Fruit fly (Drosophila melanogaster) whole organism, embryonic: ENCODE data around the gene Sptz.

ENCODE experiments used
- CG10267 ChIP-seq: fragments of 200-800 bp; sonication (Bioruptor generic); optimal IDR thresholded peaks from 2 replicates; lab custom pipeline; 2018; ENCODE audit warnings: missing biosample characterization, mild to moderate bottlenecking, missing genetic modification characterization, moderate library complexity
- CG10431 ChIP-seq: fragments of 200-800 bp; sonication (Bioruptor generic); optimal IDR thresholded peaks from 3 replicates; lab custom pipeline; 2018; ENCODE audit warnings: missing biosample characterization, mild to moderate bottlenecking, missing genetic modification characterization
- CG10654 ChIP-seq: fragments of 200-800 bp; sonication (Bioruptor generic); optimal IDR thresholded peaks from 2 replicates; lab custom pipeline; 2016; ENCODE audit warnings: missing biosample characterization, missing genetic modification characterization
- CG11560 ChIP-seq: fragments of 200-800 bp; sonication (Bioruptor generic); IDR thresholded peaks from 3 replicates; pipeline ENCODE4 v1.3.6; 2022; ENCODE audit warnings: missing biosample characterization, missing genetic modification characterization
- CG12659 ChIP-seq: fragments of 200-800 bp; sonication (Bioruptor generic); optimal IDR thresholded peaks from 3 replicates; lab custom pipeline; 2017; ENCODE audit warnings: mild to moderate bottlenecking, missing biosample characterization, missing genetic modification reagents, missing genetic modification characterization
- CG13624 ChIP-seq: fragments of 200-800 bp; sonication (Bioruptor generic); optimal IDR thresholded peaks from 2 replicates; lab custom pipeline; 2016; ENCODE audit warnings: missing biosample characterization, missing genetic modification characterization
- CG14014 ChIP-seq: fragments of 200-800 bp; sonication (Bioruptor generic); IDR thresholded peaks from 2 replicates; pipeline ENCODE4 v1.3.6; 2022; ENCODE audit warnings: missing biosample characterization, missing genetic modification characterization
- CG14860 ChIP-seq: fragments of 200-800 bp; sonication (Bioruptor generic); IDR thresholded peaks from 3 replicates; pipeline ENCODE4 v1.3.6; 2022; ENCODE audit warnings: missing biosample characterization, missing genetic modification characterization; ENCODE audit not compliant: partially characterized antibody
- CG15479 ChIP-seq: fragments of 200-800 bp; sonication (Bioruptor generic); optimal IDR thresholded peaks from 3 replicates; lab custom pipeline; 2019; ENCODE audit warnings: missing biosample characterization, mild to moderate bottlenecking, missing genetic modification characterization, moderate library complexity
- CG15601 ChIP-seq: fragments of 200-800 bp; sonication (Bioruptor generic); optimal IDR thresholded peaks from 3 replicates; lab custom pipeline; 2019; ENCODE audit warnings: missing biosample characterization, mild to moderate bottlenecking, missing genetic modification characterization, moderate library complexity
- CG1603 ChIP-seq: fragments of 200-800 bp; sonication (Bioruptor generic); optimal IDR thresholded peaks from 2 replicates; lab custom pipeline; 2019; ENCODE audit warnings: missing biosample characterization, mild to moderate bottlenecking, missing genetic modification characterization, moderate library complexity
- CG17361 ChIP-seq: fragments of 200-800 bp; sonication (Bioruptor generic); IDR thresholded peaks from 3 replicates; pipeline ENCODE4 v1.3.6; 2022; ENCODE audit warnings: missing biosample characterization, missing genetic modification characterization
- CG17385 ChIP-seq: fragments of 200-800 bp; sonication (Bioruptor generic); optimal IDR thresholded peaks from 3 replicates; lab custom pipeline; 2018; ENCODE audit warnings: missing biosample characterization, mild to moderate bottlenecking, missing genetic modification characterization
- CG2712 ChIP-seq: fragments of 200-800 bp; optimal IDR thresholded peaks from 3 replicates; lab custom pipeline; 2019; ENCODE audit warnings: missing biosample characterization, mild to moderate bottlenecking, missing genetic modification characterization, moderate library complexity
- CG3407 ChIP-seq: fragments of 200-800 bp; sonication (Bioruptor generic); optimal IDR thresholded peaks from 2 replicates; lab custom pipeline; 2018; ENCODE audit warnings: missing biosample characterization, mild to moderate bottlenecking, missing genetic modification characterization
- CG3995 ChIP-seq: fragments of 200-800 bp; sonication (Bioruptor generic); optimal IDR thresholded peaks from 3 replicates; lab custom pipeline; 2016; ENCODE audit warnings: missing biosample characterization, missing genetic modification characterization
- CG7556 ChIP-seq: fragments of 200-800 bp; sonication (Bioruptor generic); optimal IDR thresholded peaks from 2 replicates; lab custom pipeline; 2017; ENCODE audit warnings: missing biosample characterization, mild to moderate bottlenecking, missing genetic modification characterization
- CG8290 ChIP-seq, 3 experiments: fragments of 200-800 bp; sonication (Bioruptor generic); optimal IDR thresholded peaks; 2 replicates each; lab custom pipeline; 2016 to 2019; ENCODE audit warnings: missing biosample characterization in 3 of 3, missing genetic modification characterization in 3 of 3, mild to moderate bottlenecking in 2 of 3, moderate library complexity in 1 of 3
- CG8388 ChIP-seq: fragments of 200-800 bp; sonication (Bioruptor generic); optimal IDR thresholded peaks from 2 replicates; lab custom pipeline; 2019; ENCODE audit warnings: missing biosample characterization, mild to moderate bottlenecking, missing genetic modification characterization, moderate library complexity
- CG9876 ChIP-seq: fragments of 200-800 bp; sonication (Bioruptor generic); optimal IDR thresholded peaks from 2 replicates; lab custom pipeline; 2016; ENCODE audit warnings: missing biosample characterization, missing genetic modification characterization
- D ChIP-seq, 2 experiments: fragments of 200-800 bp in 1 of 2; fragments of >200 bp in 1 of 2; sonication (Bioruptor generic) in 1 of 2; optimal IDR thresholded peaks; 2 replicates in 1 of 2; 3 replicates in 1 of 2; lab custom pipeline; 2017; ENCODE audit warnings: mild to moderate bottlenecking in 1 of 2, missing biosample characterization in 1 of 2, missing genetic modification characterization in 1 of 2, missing genetic modification reagents in 1 of 2
- E2f1 ChIP-seq: fragments of 200-800 bp; sonication (Bioruptor generic); IDR thresholded peaks from 2 replicates; pipeline ENCODE4 v1.3.6; 2022; ENCODE audit warnings: missing biosample characterization, missing genetic modification characterization
- Elba2 ChIP-seq: fragments of 200-800 bp; sonication (Bioruptor generic); optimal IDR thresholded peaks from 3 replicates; lab custom pipeline; 2016; ENCODE audit warnings: missing biosample characterization, missing genetic modification characterization
- Gug ChIP-seq: fragments of 200-800 bp; sonication (Bioruptor generic); IDR thresholded peaks from 4 replicates; pipeline ENCODE4 v1.3.6; 2022; ENCODE audit warnings: missing biosample characterization, missing genetic modification characterization
- H15 ChIP-seq: fragments of 200-800 bp; sonication (Bioruptor generic); IDR thresholded peaks from 3 replicates; pipeline ENCODE4 v1.3.6; 2022; ENCODE audit warnings: missing biosample characterization, missing genetic modification characterization
- HmgZ ChIP-seq: fragments of 200-800 bp; sonication (Bioruptor generic); optimal IDR thresholded peaks from 2 replicates; lab custom pipeline; 2018; ENCODE audit warnings: missing biosample characterization, mild to moderate bottlenecking, missing genetic modification characterization
- Hr3 ChIP-seq: fragments of 200-800 bp; sonication (Bioruptor generic); optimal IDR thresholded peaks from 3 replicates; lab custom pipeline; 2016; ENCODE audit warnings: missing biosample characterization, missing genetic modification characterization
- NFAT ChIP-seq: fragments of 200-800 bp; sonication (Bioruptor generic); IDR thresholded peaks from 2 replicates; pipeline ENCODE4 v1.3.6; 2022; ENCODE audit warnings: missing biosample characterization, missing genetic modification characterization
- Ptx1 ChIP-seq: fragments of 200-800 bp; sonication (Bioruptor generic); IDR thresholded peaks from 2 replicates; pipeline ENCODE4 v1.3.6; 2022; ENCODE audit warnings: missing biosample characterization, missing genetic modification characterization
- Tbp ChIP-seq: fragments of >200 bp; optimal IDR thresholded peaks from 2 replicates; lab custom pipeline; 2018; ENCODE audit warnings: missing biosample characterization, missing genetic modification characterization
- bowl ChIP-seq: fragments of 200-800 bp; sonication (Bioruptor generic); IDR thresholded peaks from 2 replicates; pipeline ENCODE4 v1.3.6; 2022; ENCODE audit warnings: missing biosample characterization, missing genetic modification characterization
- cato ChIP-seq: fragments of 200-800 bp; sonication (Bioruptor generic); optimal IDR thresholded peaks from 2 replicates; lab custom pipeline; 2016; ENCODE audit warnings: missing biosample characterization, missing genetic modification characterization, borderline replicate concordance
- corto ChIP-seq: fragments of 200-800 bp; sonication (Bioruptor generic); optimal IDR thresholded peaks from 2 replicates; lab custom pipeline; 2016; ENCODE audit warnings: missing biosample characterization, mild to moderate bottlenecking, missing genetic modification characterization, moderate library complexity
- cwo ChIP-seq: fragments of 200-800 bp; sonication (Bioruptor generic); optimal IDR thresholded peaks from 3 replicates; lab custom pipeline; 2017; ENCODE audit warnings: missing biosample characterization, missing genetic modification characterization, mild to moderate bottlenecking, moderate library complexity, missing genetic modification reagents
- ftz-f1 ChIP-seq: fragments of 200-800 bp; sonication (Bioruptor generic); optimal IDR thresholded peaks from 2 replicates; lab custom pipeline; 2016; ENCODE audit warnings: missing biosample characterization, missing genetic modification characterization
- fu2 ChIP-seq: fragments of 200-800 bp; sonication (Bioruptor generic); optimal IDR thresholded peaks from 2 replicates; lab custom pipeline; 2016; ENCODE audit warnings: missing biosample characterization, missing genetic modification characterization
- gem ChIP-seq: fragments of 200-800 bp; sonication (Bioruptor generic); optimal IDR thresholded peaks from 2 replicates; lab custom pipeline; 2019; ENCODE audit warnings: missing biosample characterization, mild to moderate bottlenecking, missing genetic modification characterization, moderate library complexity
- ham ChIP-seq: fragments of 200-800 bp; sonication (Bioruptor generic); IDR thresholded peaks from 2 replicates; pipeline ENCODE4 v1.3.6; 2022; ENCODE audit warnings: missing biosample characterization, missing genetic modification characterization
- kay ChIP-seq: fragments of 200-800 bp; sonication (Bioruptor generic); optimal IDR thresholded peaks from 2 replicates; lab custom pipeline; 2016; ENCODE audit warnings: missing biosample characterization, missing genetic modification characterization
- klu ChIP-seq: fragments of 200-800 bp; sonication (Bioruptor generic); IDR thresholded peaks from 2 replicates; pipeline ENCODE4 v1.3.6; 2022; ENCODE audit warnings: missing biosample characterization, missing genetic modification characterization
- lbe ChIP-seq: fragments of 200-800 bp; sonication (Bioruptor generic); optimal IDR thresholded peaks from 2 replicates; lab custom pipeline; 2016; ENCODE audit warnings: missing biosample characterization, mild to moderate bottlenecking, missing genetic modification characterization
- mirr ChIP-seq: fragments of 200-800 bp; sonication (Bioruptor generic); optimal IDR thresholded peaks from 3 replicates; lab custom pipeline; 2018; ENCODE audit warnings: missing biosample characterization, mild to moderate bottlenecking, missing genetic modification characterization
- pan ChIP-seq, 4 experiments: fragments of >200 bp in 3 of 4; fragments of 200-800 bp in 1 of 4; sonication (Bioruptor generic) in 1 of 4; optimal IDR thresholded peaks in 3 of 4; IDR thresholded peaks in 1 of 4; 2 replicates each; pipeline versions ENCODE4 v1.3.6 to Lab custom; 2017 to 2022; ENCODE audit warnings: missing biosample characterization in 2 of 4, missing genetic modification characterization in 2 of 4, mixed read lengths in 1 of 4
- pb ChIP-seq: fragments of 200-800 bp; sonication (Bioruptor generic); optimal IDR thresholded peaks from 3 replicates; lab custom pipeline; 2016; ENCODE audit warnings: missing biosample characterization, missing genetic modification characterization
- sc ChIP-seq, 3 experiments: fragments of >200 bp in 2 of 3; fragments of 200-800 bp in 1 of 3; sonication (Bioruptor generic) in 1 of 3; optimal IDR thresholded peaks; 2 replicates in 2 of 3; 3 replicates in 1 of 3; lab custom pipeline; 2017; ENCODE audit warnings: mild to moderate bottlenecking in 1 of 3, missing biosample characterization in 1 of 3, missing genetic modification characterization in 1 of 3, missing genetic modification reagents in 1 of 3
- sug ChIP-seq: fragments of 200-800 bp; optimal IDR thresholded peaks from 2 replicates; lab custom pipeline; 2019; ENCODE audit warnings: missing biosample characterization, mild to moderate bottlenecking, missing genetic modification characterization, moderate library complexity
- ttk ChIP-seq: fragments of 200-800 bp; sonication (Bioruptor generic); IDR thresholded peaks from 2 replicates; pipeline ENCODE4 v2.1.2; 2022; ENCODE audit warnings: missing biosample characterization, missing genetic modification characterization

The Sptz gene

dm6 chr3R:11460502-11461358 lies 38.8 kb downstream of the Sptz start, which contains the start of gene PGRP-LB (continued):
- no peak for TF ChIP-seq pan (optimal IDR thresholded peaks at IDR 0.05; lab: Kevin White, UChicago)
- peak in 1 of 2 experiments; percentile 40 for TF ChIP-seq pan (GFP tag; optimal IDR thresholded peaks at IDR 0.05 in 1 of 2, IDR thresholded peaks at IDR 0.05 in 1 of 2)
- TF ChIP-seq CG10267 (tag; lab: Kevin White, UChicago), result no peak
- TF ChIP-seq CG3995 (GFP tag; lab: Kevin White, UChicago), result peak; percentile 43
- no peak for TF ChIP-seq CG14014 (GFP tag; lab: Robert Waterston, UW)
- no peak for TF ChIP-seq ham (GFP tag; lab: Robert Waterston, UW)
- TF ChIP-seq CG8388 (GFP tag; lab: Kevin White, UChicago), result no peak
- no peak for TF ChIP-seq Elba2
- TF ChIP-seq gem (tag; lab: Kevin White, UChicago), result peak; percentile 46
- peak; percentile 12 for TF ChIP-seq fu2 (GFP tag; lab: Kevin White, UChicago)
- peak; percentile 33 for TF ChIP-seq ftz-f1
- no peak for TF ChIP-seq CG10654
- TF ChIP-seq CG12659 (GFP tag; lab: Kevin White, UChicago), result peak; percentile 31
- no peak for TF ChIP-seq bowl (GFP tag; lab: Robert Waterston, UW)
- TF ChIP-seq CG7556 (GFP tag; lab: Kevin White, UChicago), result peak; percentile 27
- peak; percentile 38; the same call in 1 of the 2 replicates for TF ChIP-seq Ptx1 (GFP tag; lab: Robert Waterston, UW)
- no peak for TF ChIP-seq CG9876 (GFP tag; lab: Kevin White, UChicago)
- TF ChIP-seq kay (GFP tag; lab: Kevin White, UChicago), result no peak
- TF ChIP-seq cato, result no peak
- TF ChIP-seq sc (optimal IDR thresholded peaks at IDR 0.05; lab: Kevin White, UChicago), result no peak
- no peak for TF ChIP-seq sc (GFP tag; optimal IDR thresholded peaks at IDR 0.05; lab: Kevin White, UChicago)
- TF ChIP-seq CG14860 (GFP tag; lab: Robert Waterston, UW), result no peak
- peak; percentile 39 for TF ChIP-seq cwo
- TF ChIP-seq D (optimal IDR thresholded peaks at IDR 0.05; lab: Kevin White, UChicago), result no peak
- TF ChIP-seq D (GFP tag; optimal IDR thresholded peaks at IDR 0.05; lab: Kevin White, UChicago), result no peak
- TF ChIP-seq corto, result no peak
- TF ChIP-seq mirr, result peak; percentile 26
- TF ChIP-seq CG15479 (GFP tag; lab: Kevin White, UChicago), result no peak
- no peak for TF ChIP-seq H15 (GFP tag; lab: Robert Waterston, UW)
- 0 out of 2 replicates have a peak, but pooled peaks have one; percentile 22 for TF ChIP-seq E2f1 (GFP tag; lab: Robert Waterston, UW)
- TF ChIP-seq CG2712 (tag; lab: Kevin White, UChicago), result no peak
- no peak for TF ChIP-seq Gug (GFP tag; lab: Robert Waterston, UW)
- TF ChIP-seq Hr3, result peak; percentile 15
- TF ChIP-seq Tbp, result no peak
- peak; percentile 47 for TF ChIP-seq HmgZ (tag; lab: Kevin White, UChicago)
- TF ChIP-seq pb (GFP tag; lab: Kevin White, UChicago), result no peak
- TF ChIP-seq sug (tag; lab: Kevin White, UChicago), result peak; percentile 93
- no peak for TF ChIP-seq ttk
- TF ChIP-seq CG13624 (GFP tag; lab: Kevin White, UChicago), result peak; percentile 42
- no peak for TF ChIP-seq NFAT (GFP tag; lab: Robert Waterston, UW)
- TF ChIP-seq CG8290 (GFP tag; optimal IDR thresholded peaks at IDR 0.05; lab: Kevin White, UChicago), result no peak
- peak in 1 of 2 experiments; percentile 36 for TF ChIP-seq CG8290 (tag; optimal IDR thresholded peaks at IDR 0.05; lab: Kevin White, UChicago)
- TF ChIP-seq CG3407 (GFP tag; lab: Kevin White, UChicago), result no peak
- TF ChIP-seq CG17385, result peak; percentile 11
- no peak for TF ChIP-seq klu (GFP tag; lab: Robert Waterston, UW)
- no peak for TF ChIP-seq lbe (GFP tag; lab: Kevin White, UChicago)
- TF ChIP-seq CG1603 (tag; lab: Kevin White, UChicago), result no peak
- peak; percentile 36; the same call in 1 of the 3 replicates for TF ChIP-seq CG17361 (GFP tag; lab: Robert Waterston, UW)
- no peak for TF ChIP-seq CG11560 (tag; lab: Robert Waterston, UW)
- TF ChIP-seq CG15601, result no peak
- TF ChIP-seq CG10431 (GFP tag; lab: Kevin White, UChicago), result no peak
